Worm (Caenorhabditis elegans): Measurements from ENCODE around the gene cec-4.
A peak's percentile ranks its signal among the peaks of the same experiment; 100 is the strongest.

cec-4 gene

DNA sequence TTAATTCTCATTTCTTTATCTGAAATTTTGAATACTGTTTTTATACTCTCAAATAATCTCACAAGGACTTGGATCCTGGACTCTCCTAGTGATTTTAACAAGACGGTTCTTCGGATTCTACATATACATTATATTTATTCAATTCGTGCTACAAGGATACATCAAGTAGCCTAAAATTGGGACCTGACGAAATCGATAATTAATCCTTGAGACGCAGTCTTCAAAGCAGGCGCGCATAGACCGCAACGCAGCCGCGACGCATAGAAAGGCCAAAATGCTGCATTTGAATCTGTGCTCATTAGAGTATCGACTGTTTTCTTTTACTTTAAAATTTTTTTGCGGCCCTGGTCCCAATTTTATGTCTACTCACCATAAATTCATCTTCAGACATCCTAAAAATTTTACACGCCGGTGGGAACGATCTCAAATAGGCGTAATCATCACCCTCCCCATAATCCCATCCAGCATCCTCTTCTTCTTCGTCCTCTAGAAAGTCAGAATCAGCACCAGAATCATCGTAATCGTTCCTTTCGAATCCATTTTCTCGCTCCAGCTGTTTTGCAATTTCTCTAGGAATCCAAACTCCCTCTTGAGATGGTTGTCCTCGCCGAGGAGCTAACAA, at the start of gene cec-4:
Gene cec-4 (plus strand): TSS at position 572 of the 622 bp plus-strand sequence.
- no peak for TF ChIP-seq pha-4 (tag; optimal IDR thresholded peaks at IDR 0.05)
- TF ChIP-seq nhr-237 (tag; optimal IDR thresholded peaks at IDR 0.05): no peak
- TF ChIP-seq nfya-1 (tag; optimal IDR thresholded peaks at IDR 0.05; ENCODE audit: insufficient read depth): no peak
- no peak for TF ChIP-seq nhr-67 (tag; optimal IDR thresholded peaks at IDR 0.05)
- no peak for TF ChIP-seq unc-62 (GFP tag; optimal IDR thresholded peaks at IDR 0.05)
- no peak for TF ChIP-seq tbx-2 (tag; optimal IDR thresholded peaks at IDR 0.05)
- no peak for TF ChIP-seq ceh-28 (tag; optimal IDR thresholded peaks at IDR 0.05)
- no peak for TF ChIP-seq unc-39 (tag; optimal IDR thresholded peaks at IDR 0.05)
- TF ChIP-seq zag-1 (tag; optimal IDR thresholded peaks at IDR 0.05): no peak
- no peak for TF ChIP-seq fkh-10 (GFP tag; optimal IDR thresholded peaks at IDR 0.05)
- TF ChIP-seq eor-1 (tag; optimal IDR thresholded peaks at IDR 0.05): no peak
- no peak for TF ChIP-seq sea-2 (GFP tag; optimal IDR thresholded peaks at IDR 0.05)
- TF ChIP-seq egl-5 (tag; optimal IDR thresholded peaks at IDR 0.05): no peak
- no peak for TF ChIP-seq hmg-11 (tag; optimal IDR thresholded peaks at IDR 0.05)
- TF ChIP-seq mdl-1 (tag; optimal IDR thresholded peaks at IDR 0.05): no peak
- TF ChIP-seq nhr-76 (tag; optimal IDR thresholded peaks at IDR 0.05): no peak

DNA sequence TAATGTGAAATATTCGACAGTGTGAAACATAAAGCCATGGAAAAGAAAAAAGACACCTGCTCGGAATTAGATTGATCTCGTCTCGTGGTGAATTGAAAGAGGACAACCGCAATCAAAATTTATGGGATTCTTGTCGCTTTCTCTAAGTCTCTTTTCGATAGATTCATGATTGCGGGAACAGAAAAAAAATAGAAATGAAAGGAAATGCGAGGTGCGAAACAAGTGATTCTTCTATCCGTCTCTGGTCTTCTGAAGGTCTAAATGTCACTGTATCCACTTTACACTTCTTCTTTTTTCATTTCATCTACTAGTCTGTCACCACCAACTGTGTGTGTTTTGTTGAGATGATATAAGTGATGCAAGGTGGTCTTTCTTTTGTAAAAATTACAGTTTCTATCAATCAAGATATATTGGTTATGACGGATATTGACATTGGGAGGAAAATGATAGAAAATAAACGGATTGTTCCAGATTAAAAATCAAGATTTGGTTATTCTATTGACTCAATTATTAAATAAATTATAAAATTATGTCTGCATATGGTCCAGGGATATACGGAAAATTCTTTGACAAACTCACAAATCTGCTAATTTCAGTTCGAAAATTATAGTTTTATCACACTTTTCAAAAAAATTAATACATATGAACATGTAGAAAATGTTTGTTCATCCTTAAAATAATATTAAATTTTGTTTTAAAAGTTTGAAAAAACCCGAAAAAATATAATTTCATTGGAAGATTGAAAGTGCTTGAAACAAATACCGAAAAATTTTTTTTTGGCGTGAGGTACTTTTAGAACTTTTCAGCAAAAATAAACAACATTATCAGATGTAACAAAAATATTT, 45.1 kb upstream of the cec-4 start:
- TF ChIP-seq egl-5 (tag; optimal IDR thresholded peaks at IDR 0.05) (peak; percentile 26), unc-39 (tag; optimal IDR thresholded peaks at IDR 0.05) (no peak), nhr-28 (tag; optimal IDR thresholded peaks at IDR 0.05) (no peak), nhr-25 (tag; optimal IDR thresholded peaks at IDR 0.05) (peak; percentile 48), nhr-237 (tag; optimal IDR thresholded peaks at IDR 0.05) (no peak)

DNA sequence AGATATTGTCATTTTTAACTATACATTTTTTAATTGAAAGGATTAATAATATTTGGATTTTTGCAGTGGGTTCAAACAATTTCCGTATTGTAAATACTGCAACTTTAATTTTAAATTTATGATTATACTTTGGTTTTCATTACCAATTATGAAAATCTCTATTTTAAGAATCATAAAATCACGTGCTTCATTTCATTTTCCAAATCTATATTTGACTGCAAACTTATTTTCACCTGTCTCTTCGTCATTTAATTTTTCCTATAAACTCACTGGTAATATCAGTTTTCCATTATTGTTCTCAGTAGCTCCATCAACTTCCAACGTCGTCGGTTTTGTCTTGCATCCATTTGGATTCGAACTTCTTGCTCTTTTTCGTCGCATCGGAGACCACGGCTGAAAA, 43.2 kb upstream of the cec-4 start, which contains the start of gene R05G6.1:
Gene R05G6.1 (plus strand): TSS at position 301 of the 400 bp plus-strand sequence.
- TF ChIP-seq ceh-82 (tag; optimal IDR thresholded peaks at IDR 0.05) (no peak), unc-62 (GFP tag; optimal IDR thresholded peaks at IDR 0.05) (no peak), elt-3 (tag; optimal IDR thresholded peaks at IDR 0.05) (no peak), ama-1 (optimal IDR thresholded peaks at IDR 0.05) (no peak), nhr-77 (tag; optimal IDR thresholded peaks at IDR 0.05) (no peak), zag-1 (tag; optimal IDR thresholded peaks at IDR 0.05) (no peak), egl-27 (tag; optimal IDR thresholded peaks at IDR 0.05) (no peak), elt-1 (tag; optimal IDR thresholded peaks at IDR 0.05) (no peak), nhr-23 (tag; optimal IDR thresholded peaks at IDR 0.05) (no peak), jun-1 (tag; optimal IDR thresholded peaks at IDR 0.05) (no peak), ceh-16 (tag; optimal IDR thresholded peaks at IDR 0.05) (no peak), ztf-4 (tag; optimal IDR thresholded peaks at IDR 0.05) (no peak), nfya-1 (tag; optimal IDR thresholded peaks at IDR 0.05; ENCODE audit: insufficient read depth) (no peak), nhr-43 (tag; optimal IDR thresholded peaks at IDR 0.05; ENCODE audit: poor library complexity, severe bottlenecking) (no peak), fos-1 (tag; optimal IDR thresholded peaks at IDR 0.05) (no peak), nhr-11 (tag; optimal IDR thresholded peaks at IDR 0.05) (no peak)

DNA sequence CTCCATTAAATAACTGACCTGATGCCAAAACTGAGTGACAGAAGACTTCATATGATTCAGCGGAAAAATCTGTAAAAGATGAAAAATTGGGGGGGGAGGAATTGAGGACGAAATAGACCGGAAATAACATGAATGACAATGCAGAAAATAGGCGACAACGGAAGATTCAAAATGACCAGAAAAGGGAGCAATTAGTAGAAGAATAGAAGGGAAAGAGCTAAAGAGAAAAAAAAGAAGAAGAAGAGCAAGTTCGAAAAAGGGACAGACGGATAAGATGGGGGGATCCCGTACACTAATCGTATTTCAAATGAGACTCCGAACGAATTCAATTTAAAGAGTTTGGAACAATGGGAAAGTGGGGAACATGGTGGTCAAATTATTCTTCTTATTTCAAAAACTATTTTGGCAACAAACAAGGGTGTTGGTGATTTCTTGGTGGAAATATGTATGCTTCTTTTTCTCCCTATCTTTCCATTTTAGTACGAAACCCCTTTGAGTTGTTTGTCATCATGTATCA, 33.0 kb upstream of the cec-4 start, which contains the start of gene R05G6.10:
Gene R05G6.10 (minus strand): TSS at position 51 of the 517 bp plus-strand sequence.
- TF ChIP-seq ama-1 (optimal IDR thresholded peaks at IDR 0.05): no peak
- no peak for TF ChIP-seq ztf-4 (tag; optimal IDR thresholded peaks at IDR 0.05)
- TF ChIP-seq lin-15B (tag; optimal IDR thresholded peaks at IDR 0.05): no peak
- TF ChIP-seq snpc-4 (tag; optimal IDR thresholded peaks at IDR 0.05): no peak
- TF ChIP-seq skn-1 (tag; optimal IDR thresholded peaks at IDR 0.05): no peak
- no peak for TF ChIP-seq elt-1 (tag; optimal IDR thresholded peaks at IDR 0.05)
- no peak for TF ChIP-seq egl-27 (tag; optimal IDR thresholded peaks at IDR 0.05)
- TF ChIP-seq ztf-11 (tag; optimal IDR thresholded peaks at IDR 0.05): no peak
- TF ChIP-seq ZK546.5 (tag; optimal IDR thresholded peaks at IDR 0.05): no peak
- TF ChIP-seq eor-1 (tag; optimal IDR thresholded peaks at IDR 0.05): no peak
- TF ChIP-seq nhr-28 (tag; optimal IDR thresholded peaks at IDR 0.05): no peak
- TF ChIP-seq R02D3.7 (tag; optimal IDR thresholded peaks at IDR 0.05): no peak
- TF ChIP-seq unc-39 (tag; optimal IDR thresholded peaks at IDR 0.05): no peak
- TF ChIP-seq mdl-1 (tag; optimal IDR thresholded peaks at IDR 0.05): no peak
- no peak for TF ChIP-seq fos-1 (tag; optimal IDR thresholded peaks at IDR 0.05)
- TF ChIP-seq tbx-2 (tag; optimal IDR thresholded peaks at IDR 0.05): no peak
